Worm (Caenorhabditis elegans): Measurements from ENCODE around the gene cank-26.

The cank-26 gene

ce11 chrII:3986906-3987305, 12.0 kb upstream of the cank-26 start, which contains the start of gene K10G6.5:
Gene K10G6.5, plus strand, starts transcription at chrII:3987250.
- peak; percentile 39 for TF ChIP-seq nhr-80 (tag; optimal IDR thresholded peaks at IDR 0.05)
- TF ChIP-seq B0261.1 (tag; optimal IDR thresholded peaks at IDR 0.05) = no peak
- no peak for TF ChIP-seq let-526 (GFP tag; IDR thresholded peaks at IDR 0.05)

- no peak for TF ChIP-seq mxl-1 (tag; optimal IDR thresholded peaks at IDR 0.05)
- no peak for TF ChIP-seq B0019.2 (GFP tag; conservative IDR thresholded peaks at IDR 0.05)
- TF ChIP-seq nhr-179 (tag; optimal IDR thresholded peaks at IDR 0.05) = no peak
- no peak for TF ChIP-seq pha-4 (tag; optimal IDR thresholded peaks at IDR 0.05)
- no peak for TF ChIP-seq F39B2.1 (GFP tag; IDR thresholded peaks at IDR 0.05)
- no peak for TF ChIP-seq pbrm-1 (GFP tag; IDR thresholded peaks at IDR 0.05)
- TF ChIP-seq snpc-1.3 (tag; optimal IDR thresholded peaks at IDR 0.05; ENCODE audit: insufficient read depth) = no peak
- TF ChIP-seq lsl-1 (GFP tag; optimal IDR thresholded peaks at IDR 0.05) = no peak
- no peak for TF ChIP-seq bed-2 (GFP tag; IDR thresholded peaks at IDR 0.05)
- TF ChIP-seq dpl-1 (GFP tag; optimal IDR thresholded peaks at IDR 0.05) = no peak
- TF ChIP-seq Y67H2A.10 (GFP tag; conservative IDR thresholded peaks at IDR 0.05) = no peak
- no peak for TF ChIP-seq ztf-3 (GFP tag; optimal IDR thresholded peaks at IDR 0.05)
- no peak for TF ChIP-seq lsy-27 (tag; optimal IDR thresholded peaks at IDR 0.05; ENCODE audit: borderline replicate concordance, insufficient read depth)
- TF ChIP-seq T07F8.4 (tag; optimal IDR thresholded peaks at IDR 0.05) = no peak
- no peak for TF ChIP-seq K12H6.12 (tag; optimal IDR thresholded peaks at IDR 0.05)
Observed at ce11 chrII:3984242-3984641, 9.4 kb upstream of the cank-26 start.

- TF ChIP-seq zfh-2 (GFP tag; conservative IDR thresholded peaks at IDR 0.05) (0 out of 2 replicates have a peak, but pooled peaks have one; percentile 7), B0019.2 (GFP tag; conservative IDR thresholded peaks at IDR 0.05) (no peak)
Observed at ce11 chrII:3982313-3982712, 7.4 kb upstream of the cank-26 start, which contains the start of gene lin-31. Gene lin-31, plus strand, starts transcription at chrII:3982549.

- TF ChIP-seq nfya-1 (tag; optimal IDR thresholded peaks at IDR 0.05; ENCODE audit: borderline replicate concordance, insufficient read depth) (no peak), madf-6 (GFP tag; IDR thresholded peaks at IDR 0.05) (no peak), egrh-3 (GFP tag; IDR thresholded peaks at IDR 0.05) (peak; percentile 15; the same call in 1 of the 2 replicates), zfh-2 (GFP tag; conservative IDR thresholded peaks at IDR 0.05) (peak; percentile 55; the same call in 1 of the 2 replicates)
Observed at ce11 chrII:3980373-3980772, 5.5 kb upstream of the cank-26 start.

- TF ChIP-seq D2030.7 (GFP tag; IDR thresholded peaks at IDR 0.05) (no peak), aptf-2 (GFP tag; conservative IDR thresholded peaks at IDR 0.05) (no peak), hsf-1 (GFP tag; IDR thresholded peaks at IDR 0.05) (no peak), sptf-2 (GFP tag; optimal IDR thresholded peaks at IDR 0.05) (no peak), sdz-38 (tag; optimal IDR thresholded peaks at IDR 0.05) (no peak)
Observed at ce11 chrII:3978198-3978597, 3.3 kb upstream of the cank-26 start.

ce11 chrII:3975942-3976341, 1.1 kb upstream of the cank-26 start, which contains the start of gene dos-2:
Gene dos-2, plus strand, starts transcription at chrII:3976242.
- TF ChIP-seq rpc-1 (optimal IDR thresholded peaks at IDR 0.05) (no peak), rpc-1 (tag; optimal IDR thresholded peaks at IDR 0.05) (no peak), bed-1 (GFP tag; IDR thresholded peaks at IDR 0.05) (no peak), lin-26 (GFP tag; IDR thresholded peaks at IDR 0.05) (no peak), sea-2 (GFP tag; IDR thresholded peaks at IDR 0.05) (no peak)

All from whole organism, young adult.